Fruit fly (Drosophila melanogaster) whole organism, embryonic: Measurements from ENCODE around the gene Cnep1r2.
A peak's percentile ranks its signal among the peaks of the same experiment; 100 is the strongest.

Experiments
- Antp ChIP-seq: fragments of 200-800 bp; sonication (Bioruptor generic); optimal IDR thresholded peaks from 3 replicates; lab custom pipeline; 2016; ENCODE audit warnings: missing biosample characterization, missing genetic modification characterization
- Atf3 ChIP-seq: fragments of 200-800 bp; sonication (Bioruptor generic); optimal IDR thresholded peaks from 3 replicates; lab custom pipeline; 2016; ENCODE audit warnings: missing biosample characterization, missing genetic modification characterization
- B-H2 ChIP-seq: fragments of 200-800 bp; sonication (Bioruptor generic); optimal IDR thresholded peaks from 2 replicates; lab custom pipeline; 2018; ENCODE audit warnings: missing biosample characterization, mild to moderate bottlenecking, missing genetic modification characterization
- CG10366 ChIP-seq: fragments of 200-800 bp; sonication (Bioruptor generic); IDR thresholded peaks from 2 replicates; pipeline ENCODE4 v1.3.6; 2022; ENCODE audit warnings: missing biosample characterization, missing genetic modification characterization
- CG10959 ChIP-seq: fragments of 200-800 bp; sonication (Bioruptor generic); IDR thresholded peaks from 2 replicates; pipeline ENCODE4 v1.3.6; 2022; ENCODE audit warnings: missing biosample characterization, missing genetic modification characterization
- CG11093 ChIP-seq: fragments of 200-800 bp; sonication (Bioruptor generic); IDR thresholded peaks from 3 replicates; pipeline ENCODE4 v1.3.6; 2022; ENCODE audit warnings: missing biosample characterization, missing genetic modification characterization
- CG11456 ChIP-seq: fragments of 200-800 bp; sonication (Bioruptor generic); IDR thresholded peaks from 3 replicates; pipeline ENCODE4 v1.3.6; 2022; ENCODE audit warnings: missing biosample characterization, missing genetic modification characterization
- CG11695 ChIP-seq: fragments of 200-800 bp; sonication (Bioruptor generic); IDR thresholded peaks from 3 replicates; pipeline ENCODE4 v1.3.6; 2022; ENCODE audit warnings: missing biosample characterization, missing genetic modification characterization
- CG12219 ChIP-seq: fragments of 200-800 bp; sonication (Bioruptor generic); optimal IDR thresholded peaks from 3 replicates; lab custom pipeline; 2018; ENCODE audit warnings: missing biosample characterization, mild to moderate bottlenecking, missing genetic modification characterization
- CG12744 ChIP-seq: fragments of 200-800 bp; sonication (Bioruptor generic); optimal IDR thresholded peaks from 2 replicates; lab custom pipeline; 2016; ENCODE audit warnings: missing biosample characterization, missing genetic modification characterization
- CG14860 ChIP-seq: fragments of 200-800 bp; sonication (Bioruptor generic); IDR thresholded peaks from 3 replicates; pipeline ENCODE4 v1.3.6; 2022; ENCODE audit warnings: missing biosample characterization, missing genetic modification characterization; ENCODE audit not compliant: partially characterized antibody
- CG15601 ChIP-seq: fragments of 200-800 bp; sonication (Bioruptor generic); optimal IDR thresholded peaks from 3 replicates; lab custom pipeline; 2019; ENCODE audit warnings: missing biosample characterization, mild to moderate bottlenecking, missing genetic modification characterization, moderate library complexity
- CG16779 ChIP-seq: fragments of 200-800 bp; sonication (Bioruptor generic); IDR thresholded peaks from 2 replicates; pipeline ENCODE4 v1.3.6; 2022; ENCODE audit warnings: missing biosample characterization, missing genetic modification characterization
- CG17829 ChIP-seq: fragments of 200-800 bp; optimal IDR thresholded peaks from 2 replicates; lab custom pipeline; 2019; ENCODE audit warnings: missing biosample characterization, mild to moderate bottlenecking, missing genetic modification characterization, moderate library complexity
- CG18262 ChIP-seq: fragments of 200-800 bp; optimal IDR thresholded peaks from 3 replicates; lab custom pipeline; 2019; ENCODE audit warnings: missing biosample characterization, mild to moderate bottlenecking, missing genetic modification characterization, moderate library complexity
- CG31388 ChIP-seq: fragments of 200-800 bp; sonication (Bioruptor generic); optimal IDR thresholded peaks from 2 replicates; lab custom pipeline; 2016; ENCODE audit warnings: missing biosample characterization, missing genetic modification characterization
- CG32772 ChIP-seq: fragments of 200-800 bp; sonication (Bioruptor generic); IDR thresholded peaks from 2 replicates; pipeline ENCODE4 v1.3.6; 2022; ENCODE audit warnings: missing biosample characterization, missing genetic modification characterization
- CG3281 ChIP-seq: fragments of 200-800 bp; sonication (Bioruptor generic); optimal IDR thresholded peaks from 3 replicates; lab custom pipeline; 2017; ENCODE audit warnings: missing biosample characterization, mild to moderate bottlenecking, missing genetic modification characterization
- CG43689 ChIP-seq: fragments of 200-800 bp; sonication (Bioruptor generic); IDR thresholded peaks from 2 replicates; pipeline ENCODE4 v1.3.6; 2022; ENCODE audit warnings: missing biosample characterization, missing genetic modification characterization
- CG7839 ChIP-seq: fragments of 200-800 bp; sonication (Bioruptor generic); optimal IDR thresholded peaks from 3 replicates; lab custom pipeline; 2018; ENCODE audit warnings: missing biosample characterization, mild to moderate bottlenecking, missing genetic modification characterization, moderate library complexity
- D ChIP-seq, 2 experiments: fragments of 200-800 bp in 1 of 2; fragments of >200 bp in 1 of 2; sonication (Bioruptor generic) in 1 of 2; optimal IDR thresholded peaks; 2 replicates in 1 of 2; 3 replicates in 1 of 2; lab custom pipeline; 2017; ENCODE audit warnings: mild to moderate bottlenecking in 1 of 2, missing biosample characterization in 1 of 2, missing genetic modification characterization in 1 of 2, missing genetic modification reagents in 1 of 2
- Dek ChIP-seq: fragments of 200-800 bp; sonication (Bioruptor generic); optimal IDR thresholded peaks from 3 replicates; lab custom pipeline; 2019; ENCODE audit warnings: missing biosample characterization, mild to moderate bottlenecking, missing genetic modification characterization, moderate library complexity
- Ets65A ChIP-seq: fragments of 200-800 bp; sonication (Bioruptor generic); peaks from one replicate; lab custom pipeline; 2016; ENCODE audit warnings: missing biosample characterization, missing genetic modification characterization
- Fer1 ChIP-seq: fragments of 200-800 bp; sonication (Bioruptor generic); optimal IDR thresholded peaks from 2 replicates; lab custom pipeline; 2017; ENCODE audit warnings: missing biosample characterization, mild to moderate bottlenecking, missing genetic modification characterization
- HLH4C ChIP-seq: fragments of 200-800 bp; sonication (Bioruptor generic); IDR thresholded peaks from 3 replicates; pipeline ENCODE4 v1.3.6; 2022; ENCODE audit warnings: missing biosample characterization, missing genetic modification characterization; ENCODE audit not compliant: partially characterized antibody
- Hey ChIP-seq: fragments of 200-800 bp; sonication (Bioruptor generic); optimal IDR thresholded peaks from 3 replicates; lab custom pipeline; 2018; ENCODE audit warnings: missing biosample characterization, mild to moderate bottlenecking, missing genetic modification characterization
- Hr51 ChIP-seq, 2 experiments: fragments of 200-800 bp; sonication (Bioruptor generic); optimal IDR thresholded peaks; 2 replicates in 1 of 2; 3 replicates in 1 of 2; lab custom pipeline; 2016 to 2018; ENCODE audit warnings: missing biosample characterization in 2 of 2, missing genetic modification characterization in 2 of 2, mild to moderate bottlenecking in 1 of 2, moderate library complexity in 1 of 2
- Jarid2 ChIP-seq: fragments of 200-800 bp; sonication (Bioruptor generic); optimal IDR thresholded peaks from 3 replicates; lab custom pipeline; 2017; ENCODE audit warnings: mild to moderate bottlenecking, missing biosample characterization, missing genetic modification reagents, missing genetic modification characterization
- Nf-YB ChIP-seq: fragments of 200-800 bp; sonication (Bioruptor generic); optimal IDR thresholded peaks from 3 replicates; lab custom pipeline; 2019; ENCODE audit warnings: missing biosample characterization, mild to moderate bottlenecking, missing genetic modification characterization, moderate library complexity
- NfI ChIP-seq: fragments of 200-800 bp; sonication (Bioruptor generic); optimal IDR thresholded peaks from 3 replicates; lab custom pipeline; 2018; ENCODE audit warnings: missing biosample characterization, mild to moderate bottlenecking, missing genetic modification characterization, moderate library complexity
- Opbp ChIP-seq: fragments of 200-800 bp; sonication (Bioruptor generic); IDR thresholded peaks from 3 replicates; pipeline ENCODE4 v1.3.6; 2022; ENCODE audit warnings: missing biosample characterization, missing genetic modification characterization; ENCODE audit not compliant: partially characterized antibody
- Sin3A ChIP-seq: fragments of >200 bp; optimal IDR thresholded peaks from 2 replicates; lab custom pipeline; 2018
- bab2 ChIP-seq: fragments of 200-800 bp; sonication (Bioruptor generic); optimal IDR thresholded peaks from 2 replicates; lab custom pipeline; 2016; ENCODE audit warnings: missing biosample characterization, missing genetic modification characterization
- chinmo ChIP-seq: fragments of 200-800 bp; sonication (Bioruptor generic); IDR thresholded peaks from 4 replicates; pipeline ENCODE4 v1.3.6; 2022; ENCODE audit warnings: missing biosample characterization, missing genetic modification characterization; ENCODE audit not compliant: partially characterized antibody
- dmrt99B ChIP-seq: fragments of 200-800 bp; sonication (Bioruptor generic); optimal IDR thresholded peaks from 2 replicates; lab custom pipeline; 2018; ENCODE audit warnings: missing biosample characterization, mild to moderate bottlenecking, missing genetic modification characterization, moderate library complexity
- ewg ChIP-seq: fragments of 200-800 bp; sonication (Bioruptor generic); optimal IDR thresholded peaks from 3 replicates; lab custom pipeline; 2017; ENCODE audit warnings: mild to moderate bottlenecking, missing biosample characterization, missing genetic modification reagents, missing genetic modification characterization
- lov ChIP-seq, 2 experiments: fragments of 200-800 bp in 1 of 2; fragments of >200 bp in 1 of 2; sonication (Bioruptor generic) in 1 of 2; IDR thresholded peaks in 1 of 2; optimal IDR thresholded peaks in 1 of 2; 2 replicates in 1 of 2; 3 replicates in 1 of 2; pipeline versions ENCODE4 v1.3.6 to Lab custom; 2017 to 2022; ENCODE audit warnings: missing biosample characterization in 1 of 2, missing genetic modification characterization in 1 of 2
- mld ChIP-seq: fragments of 200-800 bp; sonication (Bioruptor generic); IDR thresholded peaks from 3 replicates; pipeline ENCODE4 v1.3.6; 2022; ENCODE audit warnings: missing biosample characterization, missing genetic modification characterization; ENCODE audit not compliant: partially characterized antibody
- odd ChIP-seq: fragments of 200-800 bp; sonication (Bioruptor generic); optimal IDR thresholded peaks from 2 replicates; lab custom pipeline; 2017; ENCODE audit warnings: missing biosample characterization, mild to moderate bottlenecking, missing genetic modification characterization
- otp ChIP-seq: fragments of 200-800 bp; sonication (Bioruptor generic); IDR thresholded peaks from 3 replicates; pipeline ENCODE4, ENCODE4 v1.3.6; 2022; ENCODE audit warnings: missing biosample characterization, missing genetic modification characterization
- pho ChIP-seq: fragments of 200-800 bp; sonication (Bioruptor generic); optimal IDR thresholded peaks from 2 replicates; lab custom pipeline; 2016; ENCODE audit warnings: missing biosample characterization, missing genetic modification characterization
- pnt ChIP-seq: fragments of 200-800 bp; sonication (Bioruptor generic); optimal IDR thresholded peaks from 3 replicates; lab custom pipeline; 2016; ENCODE audit warnings: missing biosample characterization, missing genetic modification characterization
- row ChIP-seq: fragments of 200-800 bp; sonication (Bioruptor generic); IDR thresholded peaks from 3 replicates; pipeline ENCODE4 v1.3.6; 2022; ENCODE audit warnings: missing biosample characterization, missing genetic modification characterization
- sc ChIP-seq, 3 experiments: fragments of >200 bp in 2 of 3; fragments of 200-800 bp in 1 of 3; sonication (Bioruptor generic) in 1 of 3; optimal IDR thresholded peaks; 2 replicates in 2 of 3; 3 replicates in 1 of 3; lab custom pipeline; 2017; ENCODE audit warnings: mild to moderate bottlenecking in 1 of 3, missing biosample characterization in 1 of 3, missing genetic modification characterization in 1 of 3, missing genetic modification reagents in 1 of 3
- sim ChIP-seq: fragments of 200-800 bp; sonication (Bioruptor generic); IDR thresholded peaks from 2 replicates; pipeline ENCODE4 v1.3.6; 2022; ENCODE audit warnings: missing biosample characterization, missing genetic modification characterization
- tgo ChIP-seq: fragments of 200-800 bp; sonication (Bioruptor generic); IDR thresholded peaks from 3 replicates; pipeline ENCODE4 v1.3.6; 2022; ENCODE audit warnings: missing biosample characterization, missing genetic modification characterization
- trh ChIP-seq: fragments of 200-800 bp; sonication (Bioruptor generic); optimal IDR thresholded peaks from 2 replicates; lab custom pipeline; 2016; ENCODE audit warnings: missing biosample characterization, missing genetic modification characterization
- tup ChIP-seq: fragments of 200-800 bp; sonication (Bioruptor generic); optimal IDR thresholded peaks from 2 replicates; lab custom pipeline; 2016; ENCODE audit warnings: missing biosample characterization, mild to moderate bottlenecking, missing genetic modification characterization, moderate library complexity
- tx ChIP-seq: fragments of 200-800 bp; sonication (Bioruptor generic); optimal IDR thresholded peaks from 2 replicates; lab custom pipeline; 2016; ENCODE audit warnings: missing biosample characterization, missing genetic modification characterization
- wor ChIP-seq: fragments of 200-800 bp; sonication (Bioruptor generic); IDR thresholded peaks from 2 replicates; pipeline ENCODE4 v1.3.6; 2022; ENCODE audit warnings: missing biosample characterization, missing genetic modification characterization

The Cnep1r2 gene

dm6 chr3L:10681814-10682213, 43.9 kb downstream of the Cnep1r2 start (continued):
- no peak for TF ChIP-seq Jarid2 (GFP tag; lab: Kevin White, UChicago)
- TF ChIP-seq lov (optimal IDR thresholded peaks at IDR 0.05; lab: Kevin White, UChicago): no peak
- TF ChIP-seq lov (GFP tag; IDR thresholded peaks at IDR 0.05; lab: Robert Waterston, UW): no peak
- TF ChIP-seq Atf3 (GFP tag; lab: Kevin White, UChicago): no peak
- TF ChIP-seq Dek (tag; lab: Kevin White, UChicago): no peak
- no peak for TF ChIP-seq Sin3A
- TF ChIP-seq Antp: no peak
- no peak for TF ChIP-seq tup
- no peak for TF ChIP-seq mld
- TF ChIP-seq CG17829 (tag; lab: Kevin White, UChicago): no peak
- no peak for TF ChIP-seq CG32772 (GFP tag; lab: Robert Waterston, UW)
- TF ChIP-seq odd (GFP tag; lab: Kevin White, UChicago): no peak
- no peak for TF ChIP-seq CG3281 (GFP tag; lab: Kevin White, UChicago)
- no peak for TF ChIP-seq Hey (tag; lab: Kevin White, UChicago)
- TF ChIP-seq CG12219 (GFP tag; lab: Kevin White, UChicago): no peak
- no peak for TF ChIP-seq CG11456 (GFP tag; lab: Robert Waterston, UW)
- TF ChIP-seq tgo (GFP tag; lab: Robert Waterston, UW): no peak
- TF ChIP-seq CG43689 (GFP tag; lab: Robert Waterston, UW): no peak
- TF ChIP-seq chinmo: peak; percentile 81; the same call in 2 of the 4 replicates
- no peak for TF ChIP-seq sc (optimal IDR thresholded peaks at IDR 0.05; lab: Kevin White, UChicago)
- TF ChIP-seq sc (GFP tag; optimal IDR thresholded peaks at IDR 0.05; lab: Kevin White, UChicago): no peak
- TF ChIP-seq CG14860: no peak
- TF ChIP-seq CG15601 (tag; lab: Kevin White, UChicago): no peak
- 0 out of 2 replicates have a peak, but pooled peaks have one; percentile 56 for TF ChIP-seq CG16779 (GFP tag; lab: Robert Waterston, UW)
- TF ChIP-seq CG18262 (tag; lab: Kevin White, UChicago): no peak
- TF ChIP-seq sim (GFP tag; lab: Robert Waterston, UW): no peak
- TF ChIP-seq trh (GFP tag; lab: Kevin White, UChicago): no peak
- no peak for TF ChIP-seq CG10959 (GFP tag; lab: Robert Waterston, UW)
- TF ChIP-seq pnt (GFP tag; lab: Kevin White, UChicago): no peak
- no peak for TF ChIP-seq NfI (GFP tag; lab: Kevin White, UChicago)
- TF ChIP-seq ewg: no peak
- TF ChIP-seq row (GFP tag; lab: Robert Waterston, UW): peak; percentile 23; the same call in 1 of the 3 replicates
- no peak for TF ChIP-seq D (optimal IDR thresholded peaks at IDR 0.05; lab: Kevin White, UChicago)
- no peak for TF ChIP-seq D (GFP tag; optimal IDR thresholded peaks at IDR 0.05; lab: Kevin White, UChicago)
- no peak for TF ChIP-seq Hr51 (GFP tag; optimal IDR thresholded peaks at IDR 0.05; lab: Kevin White, UChicago)
- TF ChIP-seq CG10366 (GFP tag; lab: Robert Waterston, UW): no peak
- TF ChIP-seq CG12744 (GFP tag; lab: Kevin White, UChicago): no peak
- no peak for TF ChIP-seq Opbp (GFP tag; lab: Robert Waterston, UW)
- TF ChIP-seq Fer1 (GFP tag; lab: Kevin White, UChicago): no peak
- no peak for TF ChIP-seq Ets65A (GFP tag; lab: Kevin White, UChicago)
- no peak for TF ChIP-seq HLH4C
- no peak for TF ChIP-seq wor (GFP tag; lab: Robert Waterston, UW)
- TF ChIP-seq pho (GFP tag; lab: Kevin White, UChicago): no peak
- TF ChIP-seq CG31388 (GFP tag; lab: Kevin White, UChicago): no peak
- no peak for TF ChIP-seq CG11093 (GFP tag; lab: Robert Waterston, UW)
- TF ChIP-seq Nf-YB (GFP tag; lab: Kevin White, UChicago): no peak
- no peak; the same call in 2 of the 3 replicates for TF ChIP-seq otp
- TF ChIP-seq CG7839: no peak
- TF ChIP-seq tx (GFP tag; lab: Kevin White, UChicago): no peak
- TF ChIP-seq bab2 (GFP tag; lab: Kevin White, UChicago): no peak
- 0 out of 3 replicates have a peak, but pooled peaks have one; percentile 7 for TF ChIP-seq CG11695 (GFP tag; lab: Robert Waterston, UW)
- no peak for TF ChIP-seq dmrt99B (tag; lab: Kevin White, UChicago)
- TF ChIP-seq B-H2: peak; percentile 3
